Worm (Caenorhabditis elegans) whole organism, dauer: Measurements from ENCODE around the gene nspb-7.

Source experiments
- unc-62 ChIP-seq: sonication (generic microtip); optimal IDR thresholded peaks from 2 replicates; lab custom pipeline; 2017; ENCODE audit warnings: missing biosample characterization, missing genetic modification reagents, missing genetic modification characterization

The nspb-7 gene

DNA sequence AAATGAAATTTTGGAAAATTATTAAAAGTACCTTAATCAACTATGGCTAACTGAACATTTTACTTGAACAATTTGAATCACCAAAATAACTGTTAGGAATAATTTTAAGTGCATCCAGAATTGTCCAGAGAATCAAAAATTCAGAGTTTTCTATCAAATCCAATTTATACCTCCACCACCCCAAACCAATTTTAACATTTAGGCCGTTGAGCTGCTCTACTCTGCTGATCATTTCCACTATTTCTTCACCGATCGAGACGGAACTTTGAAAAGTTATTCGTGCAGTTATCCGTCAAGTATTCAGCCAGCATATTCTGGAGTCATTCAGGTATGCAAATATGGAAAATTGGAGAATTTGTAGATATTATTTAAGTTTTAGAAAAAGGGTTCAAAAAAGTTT is 30.4 kb downstream of the nspb-7 start:
- TF ChIP-seq unc-62, result no peak

DNA sequence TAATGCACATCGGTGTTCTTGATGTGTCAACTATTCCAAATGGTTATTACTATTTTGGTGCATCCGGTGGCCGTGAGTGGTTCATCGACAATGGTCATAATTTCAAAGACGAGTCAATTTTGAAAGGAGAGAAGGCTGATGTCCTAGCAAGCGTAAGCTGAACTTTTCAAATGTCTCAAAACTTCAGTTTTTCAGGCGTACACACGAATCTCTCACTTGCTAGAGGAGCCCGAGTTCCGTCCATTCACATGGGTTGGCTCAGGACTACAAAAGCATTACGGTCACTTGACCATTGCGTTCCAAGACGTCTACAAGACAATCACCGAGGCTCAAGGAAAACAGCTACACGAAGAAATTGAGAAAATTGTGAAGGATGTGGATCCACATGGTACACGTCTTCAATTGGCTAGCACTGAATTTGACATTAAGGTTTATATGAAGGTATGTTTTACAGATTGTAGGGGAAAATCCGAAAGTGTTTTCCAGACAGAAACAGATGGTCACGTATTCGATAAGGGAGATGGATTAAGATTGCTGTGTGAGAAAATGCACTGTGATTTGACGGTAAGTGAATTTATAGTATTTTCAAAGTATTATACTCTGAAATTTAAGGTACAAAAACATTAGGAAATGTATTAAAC is 31.3 kb downstream of the nspb-7 start:
- TF ChIP-seq unc-62, result no peak

ce11 chrII:14610492-14611142 is 32.5 kb downstream of the nspb-7 start:
- TF ChIP-seq unc-62, result no peak

ce11 chrII:14611307-14611706 is 33.2 kb downstream of the nspb-7 start:
- TF ChIP-seq unc-62, result no peak

ce11 chrII:14615735-14616134 is 37.6 kb downstream of the nspb-7 start, which contains the start of gene mltn-9:
Gene mltn-9, plus strand, starts transcription at chrII:14616035.
- TF ChIP-seq unc-62, result no peak

- no peak for TF ChIP-seq unc-62
Observed at ce11 chrII:14616402-14616801, 38.3 kb downstream of the nspb-7 start.

DNA sequence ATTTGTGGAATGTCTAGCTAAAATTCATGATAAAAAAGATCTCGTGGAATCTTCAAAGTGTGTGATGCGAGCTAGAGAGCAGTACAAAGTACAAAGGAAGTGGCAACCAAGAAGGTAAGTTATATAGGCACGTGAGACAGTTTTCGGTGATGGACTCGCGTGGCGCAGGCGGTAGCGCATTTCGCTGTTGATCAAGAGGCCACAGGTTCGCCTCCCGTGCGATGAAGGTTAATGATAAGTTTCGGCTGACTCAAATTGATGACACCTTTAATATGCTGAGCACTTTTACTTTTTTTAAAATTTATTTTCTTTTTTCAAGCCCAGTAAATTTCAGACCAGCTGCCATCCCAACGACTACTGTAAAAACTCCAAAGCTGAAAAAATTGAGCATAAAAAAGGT is 38.8 kb downstream of the nspb-7 start:
- no peak for TF ChIP-seq unc-62

DNA sequence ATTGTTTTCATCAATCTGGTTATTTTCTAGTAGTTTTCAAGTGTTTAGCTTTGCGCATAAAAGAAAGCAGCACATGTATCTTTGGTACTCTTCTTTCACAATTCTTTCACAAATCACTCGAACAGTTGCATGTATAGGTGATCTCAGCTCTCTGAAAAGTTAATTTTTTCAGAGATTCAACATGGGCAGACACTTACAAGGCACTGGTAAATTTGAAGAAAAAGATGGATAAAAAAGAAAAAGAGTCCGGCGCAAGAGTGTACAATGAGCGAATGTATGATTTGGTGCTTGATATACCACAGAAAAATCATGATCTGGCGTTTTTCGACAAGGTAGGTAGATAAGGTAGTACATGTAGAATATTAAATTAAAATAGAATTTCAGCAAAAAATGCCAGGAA is 40.0 kb downstream of the nspb-7 start:
- TF ChIP-seq unc-62, result no peak

DNA sequence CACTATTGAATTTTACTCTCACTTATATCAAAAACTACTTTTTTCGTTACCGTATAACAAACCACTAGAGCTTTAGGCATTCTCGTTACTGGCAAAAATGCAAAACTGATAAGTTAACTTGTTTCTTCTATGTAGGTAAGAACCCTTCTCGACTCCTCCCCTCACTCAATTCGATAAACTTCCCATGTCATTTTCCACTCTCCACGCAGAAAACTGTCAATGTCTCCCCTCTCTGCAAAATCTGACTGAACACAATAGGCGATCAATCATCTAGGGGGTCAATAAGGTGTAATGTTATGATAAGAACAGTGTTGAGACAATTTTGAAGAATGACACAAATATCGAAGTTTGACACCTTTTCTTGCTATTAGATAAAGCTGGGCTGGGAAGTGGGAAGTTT is 40.7 kb downstream of the nspb-7 start:
- TF ChIP-seq unc-62, result no peak

DNA sequence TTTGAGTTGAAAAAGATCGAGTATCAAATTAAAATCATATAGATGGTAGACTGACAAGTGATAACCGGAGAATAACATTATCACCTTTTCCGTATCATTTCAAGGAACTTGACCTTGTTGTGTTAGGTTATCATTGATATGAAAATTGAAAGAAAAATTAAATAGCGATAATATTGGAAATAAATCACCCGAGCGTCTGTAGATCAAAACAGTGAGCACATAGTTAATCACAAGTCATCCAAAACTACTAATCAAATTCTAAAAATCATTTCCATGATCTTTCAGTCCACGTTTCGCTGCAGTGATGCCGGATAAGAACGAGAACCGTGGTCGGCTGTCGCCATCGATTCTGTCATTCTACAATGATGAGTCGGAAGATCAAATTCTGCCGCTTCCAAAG is 41.7 kb downstream of the nspb-7 start:
- TF ChIP-seq unc-62, result no peak

DNA sequence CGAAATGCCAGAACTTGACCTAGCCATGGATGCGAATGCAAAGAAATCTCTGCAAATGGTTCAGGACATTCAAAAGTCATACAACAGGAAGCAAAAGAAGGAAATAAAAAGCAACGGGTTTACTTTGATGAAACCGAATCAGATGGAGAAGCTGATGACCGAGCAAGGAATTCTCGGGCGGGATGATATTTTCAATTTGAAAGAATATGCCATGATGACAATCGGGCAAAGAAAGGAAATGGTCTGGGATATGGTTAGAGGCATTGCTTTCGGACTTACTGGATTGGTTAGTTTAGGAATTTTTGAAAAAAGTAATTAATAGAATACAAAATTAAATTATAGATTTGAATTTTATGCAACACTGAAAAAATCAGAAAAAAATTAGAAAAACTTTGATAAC is 42.6 kb downstream of the nspb-7 start:
- TF ChIP-seq unc-62, result no peak

ce11 chrII:14622758-14623157 is 44.6 kb downstream of the nspb-7 start, which contains the start of gene mltn-10:
Gene mltn-10, plus strand, starts transcription at chrII:14623058.
- no peak for TF ChIP-seq unc-62

DNA sequence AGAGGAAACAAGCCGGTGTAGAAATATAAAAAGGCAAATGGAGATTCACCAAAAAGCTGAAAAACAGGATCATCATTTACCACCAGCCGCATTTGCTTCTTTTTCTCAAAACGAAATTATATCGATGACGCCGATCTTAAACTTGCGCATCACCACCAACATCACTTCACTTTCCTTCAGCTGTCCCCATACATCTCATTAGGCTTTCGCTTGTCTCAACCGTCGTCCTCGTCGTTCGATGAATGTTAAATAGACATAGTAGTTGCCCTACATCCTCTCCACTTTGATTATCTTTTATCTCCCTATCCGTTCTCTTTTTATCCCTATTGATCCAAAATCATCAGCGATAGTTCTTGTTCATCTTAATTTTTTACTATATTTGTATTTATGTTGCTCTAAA is 48.8 kb downstream of the nspb-7 start:
- TF ChIP-seq unc-62, result no peak

- no peak for TF ChIP-seq unc-62
Observed at ce11 chrII:14627330-14627729, 49.2 kb downstream of the nspb-7 start, which contains the start of gene tag-297. Gene tag-297, plus strand, starts transcription at chrII:14627630.
